Fruit fly (Drosophila melanogaster) whole organism, prepupa: ENCODE measurements around the gene CG2871.

Source experiments
- CG6163 ChIP-seq: fragments of 200-800 bp; sonication (Bioruptor generic); IDR thresholded peaks from 3 replicates; pipeline ENCODE4 v1.3.6; 2022; ENCODE audit warnings: missing biosample characterization, missing genetic modification characterization
- Ets21C ChIP-seq: fragments of 200-800 bp; sonication (Bioruptor generic); optimal IDR thresholded peaks from 3 replicates; lab custom pipeline; 2016; ENCODE audit warnings: missing biosample characterization, missing genetic modification characterization
- OdsH ChIP-seq: fragments of 200-800 bp; sonication (Bioruptor generic); optimal IDR thresholded peaks from 3 replicates; lab custom pipeline; 2016; ENCODE audit warnings: missing biosample characterization, missing genetic modification characterization
- spab ChIP-seq: fragments of 200-800 bp; sonication (Bioruptor generic); optimal IDR thresholded peaks from 2 replicates; lab custom pipeline; 2017; ENCODE audit warnings: missing biosample characterization, mild to moderate bottlenecking, missing genetic modification characterization, missing genetic modification reagents

dm6 chrX:4807826-4808225 lies 30.7 kb upstream of the CG2871 start:
- TF ChIP-seq OdsH (no peak), Ets21C (GFP tag; lab: Kevin White, UChicago) (no peak), CG6163 (no peak), spab (GFP tag; lab: Kevin White, UChicago) (no peak)
